Worm (Caenorhabditis elegans) whole organism, L4 larva: Measurements from ENCODE around the gene K01F9.2.
A peak's percentile ranks its signal among the peaks of the same experiment; 100 is the strongest.

Source experiments
- F37D6.2 ChIP-seq: sonication (generic microtip); optimal IDR thresholded peaks from 2 replicates; lab custom pipeline; 2016; ENCODE audit warnings: mild to moderate bottlenecking, missing genetic modification characterization, missing compliant biosample characterization
- T20F7.1 ChIP-seq: fragments of 200-800 bp; sonication (Bioruptor generic); optimal IDR thresholded peaks from 2 replicates; lab custom pipeline; 2018; ENCODE audit warnings: mild to moderate bottlenecking, missing genetic modification characterization, missing compliant biosample characterization
- T26A8.4 ChIP-seq: fragments of 200-800 bp; sonication (Bioruptor generic); IDR thresholded peaks from 2 replicates; pipeline ENCODE4 v1.3.6; 2022; ENCODE audit warnings: missing genetic modification characterization, missing compliant biosample characterization
- Y75B8A.6 ChIP-seq: fragments of 200-800 bp; sonication (Bioruptor generic); IDR thresholded peaks from 2 replicates; pipeline ENCODE4 v1.3.6; 2022; ENCODE audit warnings: missing genetic modification reagents, missing genetic modification characterization, missing compliant biosample characterization
- ZK337.2 ChIP-seq: fragments of 200-800 bp; sonication (Bioruptor generic); IDR thresholded peaks from 2 replicates; pipeline ENCODE4 v1.3.6; 2022; ENCODE audit warnings: missing genetic modification reagents, missing genetic modification characterization, missing compliant biosample characterization
- ZK546.5 ChIP-seq, 2 experiments: sonication (generic microtip); optimal IDR thresholded peaks; 2 replicates each; lab custom pipeline; 2017; ENCODE audit warnings: missing biosample characterization in 2 of 2, missing genetic modification characterization in 2 of 2
- attf-4 ChIP-seq: sonication (generic microtip); optimal IDR thresholded peaks from 3 replicates; lab custom pipeline; 2017; ENCODE audit warnings: missing biosample characterization, missing genetic modification characterization
- ceh-62 ChIP-seq: sonication (generic microtip); optimal IDR thresholded peaks from 2 replicates; lab custom pipeline; 2017; ENCODE audit warnings: missing biosample characterization, missing genetic modification characterization
- dmd-8 ChIP-seq: fragments of 200-800 bp; sonication (Bioruptor generic); IDR thresholded peaks from 2 replicates; pipeline ENCODE4 v1.3.6; 2022; ENCODE audit warnings: missing genetic modification characterization, missing compliant biosample characterization
- dpl-1 ChIP-seq: fragments of 150-350 bp; optimal IDR thresholded peaks from 2 replicates; lab custom pipeline; 2014; ENCODE audit warnings: missing biosample characterization, missing genetic modification reagents, missing genetic modification characterization
- duxl-1 ChIP-seq: sonication (generic microtip); optimal IDR thresholded peaks from 2 replicates; lab custom pipeline; 2016; ENCODE audit warnings: mild to moderate bottlenecking, missing genetic modification characterization, moderate library complexity, missing compliant biosample characterization; ENCODE audit not compliant: poor library complexity
- gei-8 ChIP-seq: fragments of 200-800 bp; sonication (Bioruptor generic); optimal IDR thresholded peaks from 2 replicates; lab custom pipeline; 2018; ENCODE audit warnings: mild to moderate bottlenecking, missing genetic modification characterization, missing compliant biosample characterization
- hlh-11 ChIP-seq: fragments of 200-800 bp; sonication (Bioruptor generic); optimal IDR thresholded peaks from 2 replicates; lab custom pipeline; 2018; ENCODE audit warnings: mild to moderate bottlenecking, missing genetic modification characterization, missing compliant biosample characterization
- hlh-30 ChIP-seq: sonication (generic microtip); optimal IDR thresholded peaks from 2 replicates; lab custom pipeline; 2017; ENCODE audit warnings: antibody characterized with exemption, mild to moderate bottlenecking, missing genetic modification characterization, missing compliant biosample characterization; ENCODE audit not compliant: insufficient read depth
- jun-1 ChIP-seq: fragments of 150-350 bp; optimal IDR thresholded peaks from 2 replicates; lab custom pipeline; 2014; ENCODE audit warnings: missing biosample characterization, missing genetic modification reagents, missing genetic modification characterization
- lin-1 ChIP-seq: fragments of 200-800 bp; sonication (Bioruptor generic); IDR thresholded peaks from 2 replicates; pipeline ENCODE4 v1.3.6; 2022; ENCODE audit warnings: missing genetic modification reagents, missing genetic modification characterization, missing compliant biosample characterization
- lin-29 ChIP-seq: fragments of 200-800 bp; sonication (Bioruptor generic); IDR thresholded peaks from 2 replicates; pipeline ENCODE4 v1.3.6; 2022; ENCODE audit warnings: missing genetic modification reagents, missing genetic modification characterization, missing compliant biosample characterization
- lin-38 ChIP-seq: fragments of 200-800 bp; sonication (Bioruptor generic); IDR thresholded peaks from 2 replicates; pipeline ENCODE4 v1.3.6; 2022; ENCODE audit warnings: missing genetic modification reagents, missing genetic modification characterization, missing compliant biosample characterization
- lsy-2 ChIP-seq, 2 experiments: fragments of 150-350 bp in 1 of 2; sonication (generic microtip) in 1 of 2; optimal IDR thresholded peaks; 2 replicates each; lab custom pipeline; 2014 to 2017; ENCODE audit warnings: missing biosample characterization in 2 of 2, missing genetic modification characterization in 2 of 2
- mdt-29 ChIP-seq: fragments of 200-800 bp; sonication (Bioruptor generic); IDR thresholded peaks from 2 replicates; pipeline ENCODE4 v1.3.6; 2022; ENCODE audit warnings: missing genetic modification reagents, missing genetic modification characterization, missing compliant biosample characterization
- mep-1 ChIP-seq: fragments of 150-350 bp; sonication (generic microtip); optimal IDR thresholded peaks from 3 replicates; lab custom pipeline; 2014; ENCODE audit warnings: missing biosample characterization, missing genetic modification characterization
- nhr-102 ChIP-seq: sonication (generic microtip); optimal IDR thresholded peaks from 2 replicates; lab custom pipeline; 2016; ENCODE audit warnings: mild to moderate bottlenecking, missing genetic modification characterization, moderate library complexity, missing compliant biosample characterization
- nhr-237 ChIP-seq: sonication (generic microtip); optimal IDR thresholded peaks from 2 replicates; lab custom pipeline; 2017; ENCODE audit warnings: missing biosample characterization, missing genetic modification characterization
- nhr-25 ChIP-seq: sonication (generic microtip); optimal IDR thresholded peaks from 2 replicates; lab custom pipeline; 2017; ENCODE audit warnings: missing genetic modification characterization, mild to moderate bottlenecking, missing compliant biosample characterization, antibody characterized with exemption, moderate library complexity, borderline replicate concordance; ENCODE audit not compliant: insufficient read depth
- nhr-6 ChIP-seq: fragments of 150-350 bp; optimal IDR thresholded peaks from 2 replicates; lab custom pipeline; 2014; ENCODE audit warnings: missing biosample characterization, missing genetic modification characterization
- pha-4 ChIP-seq, 2 experiments: fragments of 150-350 bp in 1 of 2; fragments of 200-800 bp in 1 of 2; sonication (Bioruptor generic) in 1 of 2; IDR thresholded peaks in 1 of 2; optimal IDR thresholded peaks in 1 of 2; 2 replicates each; pipeline versions ENCODE4 v1.3.6 to Lab custom; 2014 to 2022; ENCODE audit warnings: missing genetic modification characterization in 2 of 2, missing genetic modification reagents in 2 of 2, missing biosample characterization in 1 of 2, missing compliant biosample characterization in 1 of 2
- snpc-1.2 ChIP-seq: fragments of 200-800 bp; sonication (Bioruptor generic); IDR thresholded peaks from 2 replicates; pipeline ENCODE4 v1.3.6; 2022; ENCODE audit warnings: missing genetic modification reagents, missing genetic modification characterization, missing compliant biosample characterization
- spr-3 ChIP-seq: fragments of 200-800 bp; sonication (Bioruptor generic); optimal IDR thresholded peaks from 2 replicates; lab custom pipeline; 2018; ENCODE audit warnings: mild to moderate bottlenecking, missing genetic modification characterization, missing compliant biosample characterization
- unc-39 ChIP-seq: sonication (generic microtip); optimal IDR thresholded peaks from 2 replicates; lab custom pipeline; 2017; ENCODE audit warnings: missing biosample characterization, missing genetic modification characterization
- unc-62 ChIP-seq, 3 experiments: fragments of 150-350 bp in 1 of 3; sonication (generic microtip); optimal IDR thresholded peaks in 2 of 3; peaks in 1 of 3; 1 replicate in 1 of 3; 2 replicates in 2 of 3; lab custom pipeline; 2014 to 2017; ENCODE audit warnings: missing biosample characterization in 3 of 3, missing genetic modification characterization in 3 of 3, missing genetic modification reagents in 3 of 3, missing genotype in 1 of 3
- zag-1 ChIP-seq: fragments of 150-350 bp; optimal IDR thresholded peaks from 2 replicates; lab custom pipeline; 2014; ENCODE audit warnings: missing biosample characterization, missing genetic modification characterization
- ztf-11 ChIP-seq: fragments of 150-350 bp; optimal IDR thresholded peaks from 2 replicates; lab custom pipeline; 2014; ENCODE audit warnings: missing biosample characterization, missing genetic modification characterization

The K01F9.2 gene

ce11 chrIII:8899767-8900166 lies 22.8 kb upstream of the K01F9.2 start (continued):
- TF ChIP-seq lin-1 (GFP tag; lab: Robert Waterston, UW), result no peak
- TF ChIP-seq mep-1 (tag; lab: Kevin White, UChicago), result peak; percentile 1
- TF ChIP-seq Y75B8A.6 (GFP tag; lab: Robert Waterston, UW), result no peak
- no peak for TF ChIP-seq lin-29 (GFP tag; lab: Robert Waterston, UW)
- no peak for TF ChIP-seq dmd-8 (GFP tag; lab: Robert Waterston, UW)
- TF ChIP-seq nhr-6, result no peak
- peak in 1 of 2 experiments; percentile 82 for TF ChIP-seq lsy-2 (tag; optimal IDR thresholded peaks at IDR 0.05; lab: Kevin White, UChicago)
- 0 out of 2 replicates have a peak, but pooled peaks have one; percentile 26 for TF ChIP-seq lin-38 (GFP tag; lab: Robert Waterston, UW)
- peak; percentile 86 for TF ChIP-seq T20F7.1
- TF ChIP-seq dpl-1 (GFP tag; lab: Kevin White, UChicago), result peak; percentile 53
- TF ChIP-seq hlh-30 (tag; lab: Kevin White, UChicago), result peak; percentile 13
- peak in 1 of 2 experiments; percentile 91 for TF ChIP-seq unc-62 (GFP tag; optimal IDR thresholded peaks at IDR 0.05 in 1 of 2; lab: Kevin White, UChicago)
- TF ChIP-seq unc-62 (tag; optimal IDR thresholded peaks at IDR 0.05; lab: Kevin White, UChicago), result no peak

- peak; percentile 29; the same call in 1 of the 2 replicates for TF ChIP-seq lin-38 (GFP tag; lab: Robert Waterston, UW)
- 0 out of 2 replicates have a peak, but pooled peaks have one; percentile 15 for TF ChIP-seq dmd-8 (GFP tag; lab: Robert Waterston, UW)
These were observed 21.3 kb upstream of the K01F9.2 start for ce11 chrIII:8898267-8898666.

ce11 chrIII:8894782-8895181 lies 17.9 kb upstream of the K01F9.2 start, which contains the start of gene asna-1:
Gene asna-1 (plus strand): TSS chrIII:8895082.
- TF ChIP-seq ZK546.5 (tag; optimal IDR thresholded peaks at IDR 0.05; lab: Kevin White, UChicago) (no peak), zag-1 (tag; lab: Kevin White, UChicago) (no peak), nhr-237 (tag; lab: Kevin White, UChicago) (no peak), attf-4 (tag; lab: Kevin White, UChicago) (no peak), unc-39 (tag; lab: Kevin White, UChicago) (no peak), spr-3 (no peak)

DNA sequence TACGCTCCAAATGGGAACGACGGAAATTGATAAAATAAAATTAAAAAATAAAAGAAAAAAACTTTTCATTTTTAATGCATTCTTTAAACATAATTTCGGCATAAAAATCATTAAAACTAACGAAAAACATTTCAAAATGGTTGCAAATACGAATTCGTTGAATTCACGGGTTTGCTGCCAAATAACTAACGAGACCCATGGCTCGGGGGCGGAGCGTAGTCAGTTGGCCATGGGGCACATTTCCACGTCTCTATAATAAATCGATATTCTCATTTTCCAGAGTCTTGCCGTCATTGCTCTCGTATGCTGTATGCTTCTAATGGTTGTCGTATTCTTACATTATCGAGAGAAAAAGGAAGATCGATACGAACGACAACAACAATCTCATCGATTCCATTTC lies 16.5 kb upstream of the K01F9.2 start, which contains the start of gene ZK637.4:
TSS of gene ZK637.4 (plus strand) at position 301 of the 400 bp plus-strand sequence.
- TF ChIP-seq unc-62 (GFP tag; optimal IDR thresholded peaks at IDR 0.05 in 1 of 2; lab: Kevin White, UChicago) (no peak), unc-62 (tag; optimal IDR thresholded peaks at IDR 0.05; lab: Kevin White, UChicago) (no peak), jun-1 (tag; lab: Kevin White, UChicago) (no peak), nhr-102 (no peak), lin-1 (GFP tag; lab: Robert Waterston, UW) (no peak), gei-8 (GFP tag; lab: Kevin White, UChicago) (no peak), F37D6.2 (tag; lab: Kevin White, UChicago) (no peak), hlh-11 (tag; lab: Kevin White, UChicago) (no peak), duxl-1 (tag; lab: Kevin White, UChicago) (no peak), ztf-11 (tag; lab: Kevin White, UChicago) (no peak), snpc-1.2 (no peak), mdt-29 (GFP tag; lab: Robert Waterston, UW) (no peak), pha-4 (GFP tag; IDR thresholded peaks at IDR 0.05; lab: Robert Waterston, UW) (no peak), pha-4 (tag; optimal IDR thresholded peaks at IDR 0.05; lab: Kevin White, UChicago) (no peak), ZK546.5 (tag; optimal IDR thresholded peaks at IDR 0.05; lab: Kevin White, UChicago) (no peak), Y75B8A.6 (GFP tag; lab: Robert Waterston, UW) (no peak)

- no peak for TF ChIP-seq T26A8.4
- no peak for TF ChIP-seq nhr-237 (tag; lab: Kevin White, UChicago)
- TF ChIP-seq unc-39 (tag; lab: Kevin White, UChicago), result no peak
- TF ChIP-seq ZK337.2 (GFP tag; lab: Robert Waterston, UW), result no peak
- no peak for TF ChIP-seq dmd-8 (GFP tag; lab: Robert Waterston, UW)
- TF ChIP-seq ceh-62, result no peak
- no peak for TF ChIP-seq nhr-25 (tag; lab: Kevin White, UChicago)
These were observed 13.0 kb upstream of the K01F9.2 start, which contains the start of gene lnkn-1 for ce11 chrIII:8889931-8890330. Gene lnkn-1 (plus strand): TSS chrIII:8890231.
